Fruit fly (Drosophila melanogaster) whole organism, embryonic: ENCODE data around the gene CG14721.

Experiments
- Awh ChIP-seq: fragments of 200-800 bp; sonication (Bioruptor generic); IDR thresholded peaks from 2 replicates; pipeline ENCODE4, ENCODE4 v1.3.6; 2022; ENCODE audit warnings: missing biosample characterization, missing genetic modification characterization
- C15 ChIP-seq: fragments of 200-800 bp; sonication (Bioruptor generic); IDR thresholded peaks from 3 replicates; pipeline ENCODE4 v1.3.6; 2022; ENCODE audit warnings: missing biosample characterization, missing genetic modification characterization
- CG10209 ChIP-seq: fragments of 200-800 bp; sonication (Bioruptor generic); optimal IDR thresholded peaks from 3 replicates; lab custom pipeline; 2017; ENCODE audit warnings: missing biosample characterization, mild to moderate bottlenecking, missing genetic modification characterization, missing genetic modification reagents
- CG10431 ChIP-seq: fragments of 200-800 bp; sonication (Bioruptor generic); optimal IDR thresholded peaks from 3 replicates; lab custom pipeline; 2018; ENCODE audit warnings: missing biosample characterization, mild to moderate bottlenecking, missing genetic modification characterization
- CG11093 ChIP-seq: fragments of 200-800 bp; sonication (Bioruptor generic); IDR thresholded peaks from 3 replicates; pipeline ENCODE4 v1.3.6; 2022; ENCODE audit warnings: missing biosample characterization, missing genetic modification characterization
- CG12104 ChIP-seq: fragments of 200-800 bp; sonication (Bioruptor generic); optimal IDR thresholded peaks from 3 replicates; lab custom pipeline; 2016; ENCODE audit warnings: missing biosample characterization, missing genetic modification characterization
- CG13894 ChIP-seq: fragments of 200-800 bp; sonication (Bioruptor generic); optimal IDR thresholded peaks from 3 replicates; lab custom pipeline; 2018; ENCODE audit warnings: missing biosample characterization, mild to moderate bottlenecking, missing genetic modification characterization, moderate library complexity
- CG16779 ChIP-seq: fragments of 200-800 bp; sonication (Bioruptor generic); IDR thresholded peaks from 2 replicates; pipeline ENCODE4 v1.3.6; 2022; ENCODE audit warnings: missing biosample characterization, missing genetic modification characterization
- CG16815 ChIP-seq: fragments of 200-800 bp; sonication (Bioruptor generic); optimal IDR thresholded peaks from 3 replicates; lab custom pipeline; 2017; ENCODE audit warnings: missing biosample characterization, mild to moderate bottlenecking, missing genetic modification characterization
- CG17186 ChIP-seq: fragments of 200-800 bp; sonication (Bioruptor generic); optimal IDR thresholded peaks from 3 replicates; lab custom pipeline; 2017; ENCODE audit warnings: missing biosample characterization, missing genetic modification reagents, missing genetic modification characterization
- CG30403 ChIP-seq: fragments of 200-800 bp; sonication (Bioruptor generic); optimal IDR thresholded peaks from 3 replicates; lab custom pipeline; 2016; ENCODE audit warnings: missing biosample characterization, missing genetic modification characterization
- CG32767 ChIP-seq: fragments of 200-800 bp; sonication (Bioruptor generic); IDR thresholded peaks from 2 replicates; pipeline ENCODE4 v1.3.6; 2022; ENCODE audit warnings: missing biosample characterization, missing genetic modification characterization
- CG4854 ChIP-seq: fragments of 200-800 bp; sonication (Bioruptor generic); optimal IDR thresholded peaks from 2 replicates; lab custom pipeline; 2016; ENCODE audit warnings: missing biosample characterization, missing genetic modification characterization, inconsistent platforms
- CG6791 ChIP-seq: fragments of 200-800 bp; sonication (Bioruptor generic); IDR thresholded peaks from 3 replicates; pipeline ENCODE4 v1.3.6; 2022; ENCODE audit warnings: missing biosample characterization, missing genetic modification characterization; ENCODE audit not compliant: partially characterized antibody
- CG7928 ChIP-seq: fragments of 200-800 bp; sonication (Bioruptor generic); optimal IDR thresholded peaks from 2 replicates; lab custom pipeline; 2017; ENCODE audit warnings: missing biosample characterization, mild to moderate bottlenecking, missing genetic modification characterization
- CG8944 ChIP-seq: fragments of 200-800 bp; sonication (Bioruptor generic); optimal IDR thresholded peaks from 3 replicates; lab custom pipeline; 2016; ENCODE audit warnings: missing biosample characterization, missing genetic modification characterization
- D ChIP-seq, 2 experiments: fragments of 200-800 bp in 1 of 2; fragments of >200 bp in 1 of 2; sonication (Bioruptor generic) in 1 of 2; optimal IDR thresholded peaks; 2 replicates in 1 of 2; 3 replicates in 1 of 2; lab custom pipeline; 2017; ENCODE audit warnings: mild to moderate bottlenecking in 1 of 2, missing biosample characterization in 1 of 2, missing genetic modification characterization in 1 of 2, missing genetic modification reagents in 1 of 2
- D19A ChIP-seq: fragments of 200-800 bp; optimal IDR thresholded peaks from 3 replicates; lab custom pipeline; 2019; ENCODE audit warnings: missing biosample characterization, mild to moderate bottlenecking, missing genetic modification characterization, moderate library complexity
- Dfd ChIP-seq, 2 experiments: fragments of >200 bp; optimal IDR thresholded peaks; 2 replicates each; lab custom pipeline; 2017; ENCODE audit warnings: missing biosample characterization in 2 of 2, missing genetic modification characterization in 2 of 2
- Doc3 ChIP-seq: fragments of 200-800 bp; sonication (Bioruptor generic); IDR thresholded peaks from 3 replicates; pipeline ENCODE4 v1.3.6; 2022; ENCODE audit warnings: missing biosample characterization, missing genetic modification characterization; ENCODE audit not compliant: partially characterized antibody
- Fer1 ChIP-seq: fragments of 200-800 bp; sonication (Bioruptor generic); optimal IDR thresholded peaks from 2 replicates; lab custom pipeline; 2017; ENCODE audit warnings: missing biosample characterization, mild to moderate bottlenecking, missing genetic modification characterization
- GATAe ChIP-seq: fragments of 200-800 bp; sonication (Bioruptor generic); conservative IDR thresholded peaks from 2 replicates; pipeline ENCODE4 v1.3.6; 2022; ENCODE audit warnings: missing biosample characterization, missing genetic modification characterization
- H2.0 ChIP-seq: fragments of 200-800 bp; sonication (Bioruptor generic); IDR thresholded peaks from 2 replicates; pipeline ENCODE4 v1.3.6; 2022; ENCODE audit warnings: missing biosample characterization, missing genetic modification characterization
- HLH4C ChIP-seq: fragments of 200-800 bp; sonication (Bioruptor generic); IDR thresholded peaks from 3 replicates; pipeline ENCODE4 v1.3.6; 2022; ENCODE audit warnings: missing biosample characterization, missing genetic modification characterization; ENCODE audit not compliant: partially characterized antibody
- Hsf ChIP-seq: fragments of 200-800 bp; sonication (Bioruptor generic); optimal IDR thresholded peaks from 3 replicates; lab custom pipeline; 2016; ENCODE audit warnings: missing biosample characterization, missing genetic modification characterization
- Lhr ChIP-seq: fragments of 200-800 bp; sonication (Bioruptor generic); optimal IDR thresholded peaks from 3 replicates; lab custom pipeline; 2017; ENCODE audit warnings: mild to moderate bottlenecking, missing biosample characterization, missing genetic modification reagents, missing genetic modification characterization
- MBD-R2 ChIP-seq: fragments of 200-800 bp; sonication (Bioruptor generic); IDR thresholded peaks from 2 replicates; pipeline ENCODE4 v1.3.6; 2022; ENCODE audit warnings: missing biosample characterization, missing genetic modification characterization
- MTF-1 ChIP-seq: fragments of 200-800 bp; sonication (Bioruptor generic); optimal IDR thresholded peaks from 2 replicates; lab custom pipeline; 2018; ENCODE audit warnings: missing biosample characterization, mild to moderate bottlenecking, missing genetic modification characterization, borderline replicate concordance
- Oli ChIP-seq: fragments of 200-800 bp; sonication (Bioruptor generic); optimal IDR thresholded peaks from 2 replicates; lab custom pipeline; 2018; ENCODE audit warnings: missing biosample characterization, mild to moderate bottlenecking, missing genetic modification characterization, moderate library complexity
- Ravus ChIP-seq: fragments of 200-800 bp; sonication (Bioruptor generic); IDR thresholded peaks from 2 replicates; pipeline ENCODE4 v1.3.6; 2022; ENCODE audit warnings: missing biosample characterization, missing genetic modification characterization
- bowl ChIP-seq: fragments of 200-800 bp; sonication (Bioruptor generic); IDR thresholded peaks from 2 replicates; pipeline ENCODE4 v1.3.6; 2022; ENCODE audit warnings: missing biosample characterization, missing genetic modification characterization
- ci ChIP-seq: fragments of 200-800 bp; sonication (Bioruptor generic); IDR thresholded peaks from 3 replicates; pipeline ENCODE4 v1.3.6; 2022; ENCODE audit warnings: missing biosample characterization, missing genetic modification characterization
- crol ChIP-seq: fragments of 200-800 bp; sonication (Bioruptor generic); IDR thresholded peaks from 2 replicates; pipeline ENCODE4 v1.3.6; 2022; ENCODE audit warnings: missing biosample characterization, missing genetic modification characterization
- gcm2 ChIP-seq: fragments of 200-800 bp; sonication (Bioruptor generic); optimal IDR thresholded peaks from 2 replicates; lab custom pipeline; 2016; ENCODE audit warnings: missing biosample characterization, missing genetic modification characterization
- ham ChIP-seq: fragments of 200-800 bp; sonication (Bioruptor generic); IDR thresholded peaks from 2 replicates; pipeline ENCODE4 v1.3.6; 2022; ENCODE audit warnings: missing biosample characterization, missing genetic modification characterization
- hkb ChIP-seq, 2 experiments: fragments of 200-800 bp in 1 of 2; fragments of >200 bp in 1 of 2; sonication (Bioruptor generic) in 1 of 2; IDR thresholded peaks in 1 of 2; optimal IDR thresholded peaks in 1 of 2; 2 replicates each; pipeline versions ENCODE4 v1.3.6 to Lab custom; 2017 to 2022; ENCODE audit warnings: missing biosample characterization in 1 of 2, missing genetic modification characterization in 1 of 2
- jumu ChIP-seq: fragments of 200-800 bp; sonication (Bioruptor generic); optimal IDR thresholded peaks from 3 replicates; lab custom pipeline; 2016; ENCODE audit warnings: missing biosample characterization, missing genetic modification characterization
- lbe ChIP-seq: fragments of 200-800 bp; sonication (Bioruptor generic); optimal IDR thresholded peaks from 2 replicates; lab custom pipeline; 2016; ENCODE audit warnings: missing biosample characterization, mild to moderate bottlenecking, missing genetic modification characterization
- lola ChIP-seq, 3 experiments: fragments of >200 bp in 2 of 3; fragments of 200-800 bp in 1 of 3; sonication (Bioruptor generic) in 1 of 3; optimal IDR thresholded peaks; 2 replicates each; lab custom pipeline; 2017 to 2019; ENCODE audit warnings: missing biosample characterization in 3 of 3, missing genetic modification characterization in 3 of 3, mild to moderate bottlenecking in 1 of 3, moderate library complexity in 1 of 3
- org-1 ChIP-seq: fragments of 200-800 bp; sonication (Bioruptor generic); optimal IDR thresholded peaks from 2 replicates; lab custom pipeline; 2017; ENCODE audit warnings: missing biosample characterization, missing genetic modification characterization
- pfk ChIP-seq: fragments of 200-800 bp; sonication (Bioruptor generic); optimal IDR thresholded peaks from 2 replicates; lab custom pipeline; 2018; ENCODE audit warnings: missing biosample characterization, mild to moderate bottlenecking, missing genetic modification characterization, moderate library complexity
- ranshi ChIP-seq: fragments of 200-800 bp; sonication (Bioruptor generic); IDR thresholded peaks from 2 replicates; pipeline ENCODE4 v1.3.6; 2022; ENCODE audit warnings: missing biosample characterization, missing genetic modification characterization
- row ChIP-seq: fragments of 200-800 bp; sonication (Bioruptor generic); IDR thresholded peaks from 3 replicates; pipeline ENCODE4 v1.3.6; 2022; ENCODE audit warnings: missing biosample characterization, missing genetic modification characterization
- so ChIP-seq: fragments of 200-800 bp; sonication (Bioruptor generic); IDR thresholded peaks from 3 replicates; pipeline ENCODE4 v1.3.6; 2022; ENCODE audit warnings: missing biosample characterization, missing genetic modification characterization
- stwl ChIP-seq: fragments of 200-800 bp; sonication (Bioruptor generic); optimal IDR thresholded peaks from 3 replicates; lab custom pipeline; 2018; ENCODE audit warnings: missing biosample characterization, mild to moderate bottlenecking, missing genetic modification characterization, moderate library complexity
- trh ChIP-seq: fragments of 200-800 bp; sonication (Bioruptor generic); optimal IDR thresholded peaks from 2 replicates; lab custom pipeline; 2016; ENCODE audit warnings: missing biosample characterization, missing genetic modification characterization
- ttk ChIP-seq: fragments of 200-800 bp; sonication (Bioruptor generic); IDR thresholded peaks from 2 replicates; pipeline ENCODE4 v2.1.2; 2022; ENCODE audit warnings: missing biosample characterization, missing genetic modification characterization

The CG14721 gene

DNA sequence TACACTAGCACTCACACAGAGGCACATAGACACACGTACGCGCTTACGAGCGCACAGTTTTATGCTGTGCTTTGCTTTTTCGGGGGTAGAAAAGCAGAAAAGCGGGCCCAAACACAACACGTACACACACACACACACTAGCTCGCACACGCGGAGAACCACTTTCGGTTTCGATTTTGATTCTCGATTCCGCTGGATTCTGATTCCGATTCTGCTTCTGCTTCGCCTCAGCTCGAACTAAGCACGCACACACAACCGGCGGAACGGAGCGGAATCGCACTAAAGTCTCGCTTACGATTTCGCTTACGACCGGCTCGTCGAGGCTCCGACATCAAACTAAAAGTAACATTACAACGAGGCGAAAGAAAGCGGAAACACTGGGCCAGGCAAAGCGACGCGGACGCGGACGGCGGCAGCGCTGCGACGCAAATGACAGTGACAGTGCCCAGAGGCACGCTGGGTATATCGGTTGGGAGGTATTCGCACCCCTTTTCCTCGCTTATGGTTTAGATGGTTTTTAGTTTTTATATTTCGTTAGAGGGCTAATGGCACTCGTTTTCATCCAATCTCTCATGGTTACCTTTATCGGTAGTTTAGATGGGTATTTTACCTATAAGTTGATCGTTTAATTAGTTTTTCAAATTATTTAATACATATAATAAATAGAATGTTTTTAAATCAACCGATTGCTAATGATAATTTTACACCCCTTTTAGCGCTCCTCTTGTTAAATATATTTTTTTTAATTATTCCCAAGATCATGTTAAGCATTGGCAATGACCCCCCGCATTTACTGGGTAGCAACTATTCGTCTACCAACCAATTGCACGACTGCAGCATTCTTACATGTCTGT lies 43.0 kb downstream of the CG14721 start (continued):
- TF ChIP-seq bowl (GFP tag; lab: Robert Waterston, UW): peak; percentile 41; the same call in 1 of the 2 replicates
- TF ChIP-seq stwl (tag; lab: Kevin White, UChicago): no peak
- TF ChIP-seq Hsf (GFP tag; lab: Kevin White, UChicago): peak; percentile 18
- peak; percentile 35 for TF ChIP-seq org-1
- peak; percentile 81 for TF ChIP-seq CG13894 (tag; lab: Kevin White, UChicago)
- no peak for TF ChIP-seq so (GFP tag; lab: Robert Waterston, UW)
- TF ChIP-seq pfk (GFP tag; lab: Kevin White, UChicago): peak; percentile 88
- TF ChIP-seq Ravus: no peak
- TF ChIP-seq CG32767 (GFP tag; lab: Robert Waterston, UW): peak; percentile 40
- TF ChIP-seq lola (GFP tag; optimal IDR thresholded peaks at IDR 0.05; lab: Kevin White, UChicago): peak in 2 of 3 experiments; percentile 5 to 87
- TF ChIP-seq crol (GFP tag; lab: Robert Waterston, UW): peak; percentile 78; the same call in 1 of the 2 replicates
- peak; percentile 71 for TF ChIP-seq CG10209
- peak; percentile 77 for TF ChIP-seq Oli (tag; lab: Kevin White, UChicago)
- no peak for TF ChIP-seq Dfd (GFP tag; optimal IDR thresholded peaks at IDR 0.05; lab: Kevin White, UChicago)
- TF ChIP-seq jumu: peak; percentile 45
- TF ChIP-seq CG8944: peak; percentile 19
- TF ChIP-seq CG10431 (GFP tag; lab: Kevin White, UChicago): peak; percentile 75
- no peak for TF ChIP-seq ham (GFP tag; lab: Robert Waterston, UW)
- TF ChIP-seq CG4854 (GFP tag; lab: Kevin White, UChicago): peak; percentile 8
- no peak for TF ChIP-seq hkb (optimal IDR thresholded peaks at IDR 0.05; lab: Kevin White, UChicago)
- no peak for TF ChIP-seq hkb (GFP tag; IDR thresholded peaks at IDR 0.05; lab: Robert Waterston, UW)
- TF ChIP-seq Doc3 (GFP tag; lab: Robert Waterston, UW): no peak
- TF ChIP-seq CG17186 (GFP tag; lab: Kevin White, UChicago): no peak
- TF ChIP-seq CG6791 (GFP tag; lab: Robert Waterston, UW): peak; percentile 58; the same call in 1 of the 3 replicates
- peak; percentile 31 for TF ChIP-seq Lhr
- no peak for TF ChIP-seq trh (GFP tag; lab: Kevin White, UChicago)
- TF ChIP-seq ranshi (GFP tag; lab: Robert Waterston, UW): no peak
- peak; percentile 41 for TF ChIP-seq D19A (tag; lab: Kevin White, UChicago)
- no peak for TF ChIP-seq GATAe
- peak; percentile 82 for TF ChIP-seq ci
- TF ChIP-seq CG16779: peak; percentile 74
- TF ChIP-seq HLH4C (GFP tag; lab: Robert Waterston, UW): peak; percentile 47; the same call in 1 of the 3 replicates
- no peak for TF ChIP-seq C15 (GFP tag; lab: Robert Waterston, UW)
- peak; percentile 39 for TF ChIP-seq MTF-1 (GFP tag; lab: Kevin White, UChicago)
- TF ChIP-seq ttk: peak; percentile 19
- TF ChIP-seq lbe: no peak
- TF ChIP-seq CG30403 (GFP tag; lab: Kevin White, UChicago): peak; percentile 70
- TF ChIP-seq D (optimal IDR thresholded peaks at IDR 0.05; lab: Kevin White, UChicago): peak; percentile 86
- peak; percentile 75 for TF ChIP-seq D (GFP tag; optimal IDR thresholded peaks at IDR 0.05; lab: Kevin White, UChicago)
- TF ChIP-seq CG11093: peak; percentile 45; the same call in 1 of the 3 replicates
- TF ChIP-seq Fer1 (GFP tag; lab: Kevin White, UChicago): peak; percentile 57
- TF ChIP-seq CG16815 (GFP tag; lab: Kevin White, UChicago): peak; percentile 82
- peak; percentile 94 for TF ChIP-seq row (GFP tag; lab: Robert Waterston, UW)
- TF ChIP-seq H2.0 (GFP tag; lab: Robert Waterston, UW): peak; percentile 34
- TF ChIP-seq Awh (GFP tag; lab: Robert Waterston, UW): peak; percentile 7; the same call in 1 of the 2 replicates
- TF ChIP-seq CG12104 (GFP tag; lab: Kevin White, UChicago): peak; percentile 83
- peak; percentile 1 for TF ChIP-seq CG7928 (GFP tag; lab: Kevin White, UChicago)
- peak; percentile 49 for TF ChIP-seq gcm2 (GFP tag; lab: Kevin White, UChicago)
- TF ChIP-seq MBD-R2 (GFP tag; lab: Robert Waterston, UW): 0 out of 2 replicates have a peak, but pooled peaks have one; percentile 8
